Worm (Caenorhabditis elegans) whole organism, early embryonic: ENCODE results near the gene F14H3.3.

Source experiments
- B0310.2 ChIP-seq: sonication (generic microtip); optimal IDR thresholded peaks from 2 replicates; lab custom pipeline; 2016; ENCODE audit warnings: mild to moderate bottlenecking, missing genetic modification characterization, missing compliant biosample characterization
- F13C5.2 ChIP-seq: sonication (generic microtip); optimal IDR thresholded peaks from 2 replicates; lab custom pipeline; 2017; ENCODE audit warnings: mild to moderate bottlenecking, missing genetic modification characterization, inconsistent platforms, missing compliant biosample characterization
- aly-1 ChIP-seq: sonication (generic microtip); optimal IDR thresholded peaks from 2 replicates; lab custom pipeline; 2016; ENCODE audit warnings: missing genetic modification characterization, missing compliant biosample characterization
- ama-1 ChIP-seq: fragments of 150-350 bp; optimal IDR thresholded peaks from 2 replicates; lab custom pipeline; 2014
- ceh-13 ChIP-seq: fragments of 200-800 bp; sonication (Bioruptor generic); optimal IDR thresholded peaks from 2 replicates; lab custom pipeline; 2018; ENCODE audit warnings: mild to moderate bottlenecking, missing genetic modification characterization, missing compliant biosample characterization
- ceh-36 ChIP-seq: sonication (generic microtip); optimal IDR thresholded peaks from 2 replicates; lab custom pipeline; 2016; ENCODE audit warnings: missing genetic modification characterization, inconsistent platforms, missing compliant biosample characterization
- ets-7 ChIP-seq: sonication (generic microtip); optimal IDR thresholded peaks from 2 replicates; lab custom pipeline; 2016; ENCODE audit warnings: missing genotype, missing genetic modification characterization, missing compliant biosample characterization
- flt-1 ChIP-seq: fragments of 200-800 bp; sonication (Bioruptor generic); IDR thresholded peaks from 2 replicates; pipeline ENCODE4 v1.3.6; 2022; ENCODE audit warnings: missing genetic modification characterization, missing compliant biosample characterization
- hmbx-1 ChIP-seq: sonication (generic microtip); optimal IDR thresholded peaks from 2 replicates; lab custom pipeline; 2016; ENCODE audit warnings: mild to moderate bottlenecking, missing genetic modification characterization, missing compliant biosample characterization
- hmg-4 ChIP-seq: fragments of 200-800 bp; sonication (Bioruptor generic); optimal IDR thresholded peaks from 2 replicates; lab custom pipeline; 2018; ENCODE audit warnings: mild to moderate bottlenecking, missing genetic modification characterization, missing compliant biosample characterization
- hnd-1 ChIP-seq: sonication (generic microtip); optimal IDR thresholded peaks from 2 replicates; lab custom pipeline; 2016; ENCODE audit warnings: missing genetic modification characterization, missing compliant biosample characterization
- pes-1 ChIP-seq: fragments of 200-800 bp; sonication (Bioruptor generic); IDR thresholded peaks from 2 replicates; pipeline ENCODE4 v1.3.6; 2022; ENCODE audit warnings: missing genetic modification reagents, missing genetic modification characterization, missing compliant biosample characterization
- scrt-1 ChIP-seq: fragments of 200-800 bp; sonication (Bioruptor generic); IDR thresholded peaks from 2 replicates; pipeline ENCODE4 v1.3.6; 2022; ENCODE audit warnings: missing genetic modification characterization, missing compliant biosample characterization
- sea-1 ChIP-seq: fragments of 200-800 bp; sonication (Bioruptor generic); conservative IDR thresholded peaks from 2 replicates; pipeline ENCODE4 v1.3.6; 2022; ENCODE audit warnings: missing genetic modification characterization, missing compliant biosample characterization
- tbx-11 ChIP-seq: fragments of 200-800 bp; sonication (Bioruptor generic); IDR thresholded peaks from 2 replicates; pipeline ENCODE4 v1.3.6; 2022; ENCODE audit warnings: missing genetic modification characterization, missing compliant biosample characterization
- tbx-37 ChIP-seq: fragments of 200-800 bp; sonication (Bioruptor generic); conservative IDR thresholded peaks from 2 replicates; pipeline ENCODE4 v1.3.6; 2022; ENCODE audit warnings: missing genetic modification reagents, missing genetic modification characterization, missing compliant biosample characterization
- tra-4 ChIP-seq: sonication (generic microtip); optimal IDR thresholded peaks from 2 replicates; lab custom pipeline; 2017; ENCODE audit warnings: missing genetic modification characterization, missing compliant biosample characterization

Gene F14H3.3

DNA sequence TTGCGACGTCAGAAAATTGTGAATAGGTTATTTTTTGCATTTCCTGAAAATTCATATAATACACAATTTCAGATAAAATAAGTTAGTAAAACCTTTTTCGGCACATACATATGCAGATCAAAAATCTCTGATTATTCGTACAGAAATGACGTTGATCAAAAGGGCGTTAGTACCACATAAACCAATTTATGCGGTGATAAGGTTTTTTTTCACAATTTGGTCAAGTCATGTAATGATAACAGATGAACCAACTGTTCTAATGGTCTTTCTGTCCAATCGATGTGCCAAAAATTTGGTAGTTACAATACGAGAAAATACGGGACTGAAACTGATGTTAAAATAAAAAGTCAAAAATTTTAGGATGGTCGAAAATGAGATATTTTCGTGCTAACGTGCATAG lies 26.8 kb upstream of the F14H3.3 start:
- no peak for TF ChIP-seq hmg-4 (GFP tag; lab: Kevin White, UChicago)
- no peak for TF ChIP-seq aly-1
- no peak for TF ChIP-seq ets-7 (tag; lab: Kevin White, UChicago)
- no peak for TF ChIP-seq F13C5.2 (tag; lab: Kevin White, UChicago)
- no peak for TF ChIP-seq hnd-1
- no peak for TF ChIP-seq hmbx-1 (tag; lab: Kevin White, UChicago)
- no peak for TF ChIP-seq flt-1 (GFP tag; lab: Robert Waterston, UW)
- no peak for TF ChIP-seq B0310.2 (tag; lab: Kevin White, UChicago)
- TF ChIP-seq scrt-1, result no peak
- no peak for TF ChIP-seq ceh-36 (tag; lab: Kevin White, UChicago)
- TF ChIP-seq tbx-37, result no peak
- TF ChIP-seq sea-1 (GFP tag; lab: Robert Waterston, UW), result no peak
- no peak for TF ChIP-seq ama-1 (lab: Kevin White, UChicago)
- no peak for TF ChIP-seq ceh-13 (GFP tag; lab: Kevin White, UChicago)
- no peak for TF ChIP-seq tra-4 (tag; lab: Kevin White, UChicago)
- TF ChIP-seq pes-1 (GFP tag; lab: Robert Waterston, UW), result no peak
- TF ChIP-seq tbx-11 (GFP tag; lab: Robert Waterston, UW), result no peak

ce11 chrV:16075250-16075709 lies 22.0 kb upstream of the F14H3.3 start, which contains the start of the genes F14H3.12 and srj-29:
TSS of gene F14H3.12 (minus strand) at chrV:16075323.
TSS of gene srj-29 (plus strand) at chrV:16075659.
- no peak for TF ChIP-seq scrt-1
- no peak for TF ChIP-seq hmg-4 (GFP tag; lab: Kevin White, UChicago)
- no peak for TF ChIP-seq tra-4 (tag; lab: Kevin White, UChicago)
- no peak for TF ChIP-seq ceh-36 (tag; lab: Kevin White, UChicago)
- TF ChIP-seq tbx-11 (GFP tag; lab: Robert Waterston, UW), result no peak
- no peak for TF ChIP-seq ets-7 (tag; lab: Kevin White, UChicago)
- no peak for TF ChIP-seq sea-1 (GFP tag; lab: Robert Waterston, UW)
- TF ChIP-seq B0310.2 (tag; lab: Kevin White, UChicago), result no peak
- TF ChIP-seq tbx-37, result no peak
- no peak for TF ChIP-seq aly-1
- TF ChIP-seq flt-1 (GFP tag; lab: Robert Waterston, UW), result no peak
- no peak for TF ChIP-seq pes-1 (GFP tag; lab: Robert Waterston, UW)
- no peak for TF ChIP-seq hnd-1
- TF ChIP-seq hmbx-1 (tag; lab: Kevin White, UChicago), result no peak
- no peak for TF ChIP-seq ama-1 (lab: Kevin White, UChicago)
- no peak for TF ChIP-seq F13C5.2 (tag; lab: Kevin White, UChicago)
- TF ChIP-seq ceh-13 (GFP tag; lab: Kevin White, UChicago), result no peak

- TF ChIP-seq sea-1 (GFP tag; lab: Robert Waterston, UW) (no peak), ceh-36 (tag; lab: Kevin White, UChicago) (no peak), flt-1 (GFP tag; lab: Robert Waterston, UW) (no peak), tbx-37 (no peak), pes-1 (GFP tag; lab: Robert Waterston, UW) (no peak), aly-1 (no peak), scrt-1 (no peak), hmbx-1 (tag; lab: Kevin White, UChicago) (no peak), tra-4 (tag; lab: Kevin White, UChicago) (no peak), ets-7 (tag; lab: Kevin White, UChicago) (no peak), B0310.2 (tag; lab: Kevin White, UChicago) (no peak), hmg-4 (GFP tag; lab: Kevin White, UChicago) (no peak), ceh-13 (GFP tag; lab: Kevin White, UChicago) (no peak), hnd-1 (no peak), F13C5.2 (tag; lab: Kevin White, UChicago) (no peak), ama-1 (lab: Kevin White, UChicago) (no peak), tbx-11 (GFP tag; lab: Robert Waterston, UW) (no peak)
Measured at ce11 chrV:16073856-16074255, 20.6 kb upstream of the F14H3.3 start, which contains the start of gene srj-10. TSS of gene srj-10 (minus strand) at chrV:16073956.

DNA sequence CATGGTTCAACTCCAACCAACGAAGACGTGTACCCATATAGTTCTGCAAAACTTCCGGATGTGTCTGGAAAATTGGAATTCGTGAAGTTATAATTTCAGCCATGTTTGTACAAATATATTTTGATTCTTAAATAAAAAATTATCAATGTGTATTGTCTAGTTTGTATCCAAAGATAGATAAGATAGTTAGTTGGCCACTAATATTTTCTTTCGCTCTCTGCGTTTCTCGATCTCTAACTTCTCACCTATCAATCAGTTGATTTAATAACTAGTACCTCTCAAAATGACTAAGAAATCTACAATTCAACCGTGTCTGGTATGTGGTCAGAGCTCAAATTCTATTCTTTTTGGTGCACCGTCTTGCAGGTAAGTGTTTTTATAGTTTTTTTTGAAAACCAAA lies 17.9 kb upstream of the F14H3.3 start, which contains the start of gene nhr-176:
nhr-176 (plus strand) TSS at position 159 of the 400 bp plus-strand sequence.
- no peak for TF ChIP-seq ceh-13 (GFP tag; lab: Kevin White, UChicago)
- no peak for TF ChIP-seq hnd-1
- no peak for TF ChIP-seq aly-1
- TF ChIP-seq tbx-37, result no peak
- no peak for TF ChIP-seq tbx-11 (GFP tag; lab: Robert Waterston, UW)
- no peak for TF ChIP-seq ama-1 (lab: Kevin White, UChicago)
- no peak for TF ChIP-seq B0310.2 (tag; lab: Kevin White, UChicago)
- no peak for TF ChIP-seq tra-4 (tag; lab: Kevin White, UChicago)
- no peak for TF ChIP-seq pes-1 (GFP tag; lab: Robert Waterston, UW)
- TF ChIP-seq hmbx-1 (tag; lab: Kevin White, UChicago), result no peak
- TF ChIP-seq flt-1 (GFP tag; lab: Robert Waterston, UW), result no peak
- no peak for TF ChIP-seq scrt-1
- no peak for TF ChIP-seq F13C5.2 (tag; lab: Kevin White, UChicago)
- TF ChIP-seq ets-7 (tag; lab: Kevin White, UChicago), result no peak

ce11 chrV:16068938-16069337 lies 15.7 kb upstream of the F14H3.3 start, which contains the start of gene cyp-35D1:
TSS of gene cyp-35D1 (plus strand) at chrV:16069238.
- no peak for TF ChIP-seq flt-1 (GFP tag; lab: Robert Waterston, UW)
- no peak for TF ChIP-seq tbx-11 (GFP tag; lab: Robert Waterston, UW)
- no peak for TF ChIP-seq tra-4 (tag; lab: Kevin White, UChicago)

DNA sequence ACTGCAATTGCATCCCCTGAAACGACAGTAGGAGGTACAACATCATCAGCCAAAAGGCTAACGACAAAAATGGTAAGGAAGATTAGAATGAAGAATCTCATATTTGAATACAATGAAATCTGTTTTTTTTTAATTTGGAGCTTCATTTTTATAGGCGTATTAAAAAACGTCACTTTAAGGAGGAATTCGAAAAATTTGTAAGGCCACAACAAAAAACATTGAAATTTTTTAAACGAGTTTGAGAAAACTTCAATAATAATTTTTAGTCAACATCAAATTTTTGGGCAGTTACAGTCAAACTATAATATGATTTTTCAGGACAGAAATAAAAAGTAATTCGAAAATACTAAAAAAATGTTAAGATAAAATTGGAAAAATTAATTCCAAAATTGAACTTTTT lies 9.5 kb upstream of the F14H3.3 start, which contains the start of gene F14H3.14:
F14H3.14 (minus strand) TSS at position 101 of the 400 bp plus-strand sequence.
- TF ChIP-seq ceh-36 (tag; lab: Kevin White, UChicago) (no peak), sea-1 (GFP tag; lab: Robert Waterston, UW) (no peak), aly-1 (no peak), F13C5.2 (tag; lab: Kevin White, UChicago) (no peak), ama-1 (lab: Kevin White, UChicago) (no peak), ceh-13 (GFP tag; lab: Kevin White, UChicago) (no peak), scrt-1 (no peak), pes-1 (GFP tag; lab: Robert Waterston, UW) (no peak), tbx-11 (GFP tag; lab: Robert Waterston, UW) (no peak), ets-7 (tag; lab: Kevin White, UChicago) (no peak), hmg-4 (GFP tag; lab: Kevin White, UChicago) (no peak)
